Fruit fly (Drosophila melanogaster) whole organism, adult: Measurements from ENCODE around the gene CG18302.

Experiments
- CG11617 ChIP-seq: fragments of 200-800 bp; sonication (Bioruptor generic); optimal IDR thresholded peaks from 2 replicates; lab custom pipeline; 2017; ENCODE audit warnings: mild to moderate bottlenecking, missing biosample characterization, missing genetic modification reagents, missing genetic modification characterization
- CG33017 ChIP-seq: fragments of 200-800 bp; sonication (Bioruptor generic); optimal IDR thresholded peaks from 2 replicates; lab custom pipeline; 2018; ENCODE audit warnings: missing biosample characterization, mild to moderate bottlenecking, missing genetic modification characterization, moderate library complexity
- CG5204 ChIP-seq: fragments of 200-800 bp; sonication (Bioruptor generic); optimal IDR thresholded peaks from 2 replicates; lab custom pipeline; 2016; ENCODE audit warnings: missing biosample characterization, missing genetic modification characterization
- CG7045 ChIP-seq: fragments of 200-800 bp; sonication (Bioruptor generic); optimal IDR thresholded peaks from 2 replicates; lab custom pipeline; 2017; ENCODE audit warnings: missing biosample characterization, mild to moderate bottlenecking, missing genetic modification characterization
- Clk ChIP-seq: fragments of 200-800 bp; sonication (Bioruptor generic); optimal IDR thresholded peaks from 2 replicates; lab custom pipeline; 2017; ENCODE audit warnings: missing biosample characterization, missing genetic modification characterization
- Crg-1 ChIP-seq: fragments of 200-800 bp; sonication (Bioruptor generic); optimal IDR thresholded peaks from 2 replicates; lab custom pipeline; 2016; ENCODE audit warnings: missing biosample characterization, missing genetic modification characterization
- Mnt ChIP-seq: fragments of 200-800 bp; sonication (Bioruptor generic); optimal IDR thresholded peaks from 2 replicates; lab custom pipeline; 2016; ENCODE audit warnings: missing biosample characterization, mild to moderate bottlenecking, missing genetic modification characterization
- cnc ChIP-seq, 2 experiments: fragments of >200 bp; optimal IDR thresholded peaks; 2 replicates each; lab custom pipeline; 2017
- kay ChIP-seq: fragments of 200-800 bp; sonication (Bioruptor generic); peaks from one replicate; lab custom pipeline; 2016; ENCODE audit warnings: missing biosample characterization, missing genetic modification characterization, borderline replicate concordance
- tj ChIP-seq: fragments of 200-800 bp; sonication (Bioruptor generic); optimal IDR thresholded peaks from 3 replicates; lab custom pipeline; 2017; ENCODE audit warnings: missing biosample characterization, mild to moderate bottlenecking, missing genetic modification characterization, moderate library complexity
- toe ChIP-seq: fragments of 200-800 bp; sonication (Bioruptor generic); optimal IDR thresholded peaks from 2 replicates; lab custom pipeline; 2016; ENCODE audit warnings: missing biosample characterization, missing genetic modification characterization

DNA sequence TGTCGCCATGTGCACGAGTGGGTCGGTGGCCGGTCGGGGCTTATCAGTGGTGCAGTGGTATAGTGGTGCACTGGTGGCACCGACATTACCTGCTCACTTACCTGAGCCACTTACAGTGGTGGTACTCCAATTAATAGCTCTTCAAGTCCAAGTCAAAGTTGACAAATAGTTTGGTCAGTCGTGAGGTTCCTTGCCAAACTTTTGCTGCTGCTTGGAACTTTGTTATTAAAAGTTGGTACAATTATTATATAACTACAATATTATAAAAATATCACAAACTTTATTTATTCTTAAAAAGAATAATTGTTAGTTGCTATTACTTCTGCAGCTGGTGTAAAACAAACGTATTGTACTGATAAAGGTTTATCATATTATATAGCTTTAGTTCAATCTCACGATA lies 9.9 kb downstream of the CG18302 start:
- TF ChIP-seq tj (GFP tag; lab: Kevin White, UChicago) (no peak), CG7045 (no peak), cnc (optimal IDR thresholded peaks at IDR 0.05; lab: Kevin White, UChicago) (no peak), Mnt (GFP tag; lab: Kevin White, UChicago) (peak; percentile 39), CG33017 (tag; lab: Kevin White, UChicago) (no peak), CG11617 (peak; percentile 28), Crg-1 (GFP tag; lab: Kevin White, UChicago) (no peak), toe (GFP tag; lab: Kevin White, UChicago) (no peak), CG5204 (no peak), kay (GFP tag; lab: Kevin White, UChicago) (no peak), Clk (GFP tag; lab: Kevin White, UChicago) (no peak)
